Fruit fly (Drosophila melanogaster): ENCODE measurements around the gene Grp170.

DNA sequence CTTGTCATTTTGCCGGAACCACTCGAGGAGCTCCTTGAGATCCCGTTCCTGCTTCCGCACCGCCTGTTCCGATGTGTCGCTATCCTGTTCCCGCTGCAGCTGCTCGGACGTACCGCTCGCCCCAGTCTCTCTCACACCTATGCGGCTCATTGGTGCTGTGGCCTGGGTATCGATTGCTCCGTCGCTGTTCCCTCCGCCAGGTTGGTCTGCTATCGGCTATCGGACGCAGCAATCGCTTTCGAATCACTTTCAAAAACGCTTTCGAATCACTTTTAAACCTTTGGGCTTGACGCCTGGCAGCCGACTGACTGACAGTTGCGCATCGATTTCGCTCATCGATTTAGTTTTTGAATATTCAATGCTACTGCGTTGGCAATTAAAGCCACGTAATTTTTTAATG is 23.2 kb downstream of the Grp170 start, which contains the start of gene CG3191:
- no peak for TF ChIP-seq CTCF (GFP tag; optimal IDR thresholded peaks at IDR 0.05)
- no peak for TF ChIP-seq HLH4C (GFP tag; IDR thresholded peaks at IDR 0.05; ENCODE audit: partially characterized antibody)
- no peak for TF ChIP-seq nmo (GFP tag; optimal IDR thresholded peaks at IDR 0.05)
- TF ChIP-seq ind (GFP tag; optimal IDR thresholded peaks at IDR 0.05) = no peak

Measured in whole organism, embryonic.